Worm (Caenorhabditis elegans): ENCODE measurements around the gene unc-85.

The unc-85 gene

ce11 chrII:4745281-4745680 is 43.4 kb downstream of the unc-85 start:
- no peak for TF ChIP-seq cog-1 (tag; optimal IDR thresholded peaks at IDR 0.05)
- TF ChIP-seq tab-1 (GFP tag; IDR thresholded peaks at IDR 0.05), result no peak
- no peak for TF ChIP-seq ztf-23 (GFP tag; IDR thresholded peaks at IDR 0.05)

- no peak for TF ChIP-seq cog-1 (tag; optimal IDR thresholded peaks at IDR 0.05)
- TF ChIP-seq ztf-29 (GFP tag; IDR thresholded peaks at IDR 0.05), result no peak
- TF ChIP-seq med-1 (GFP tag; optimal IDR thresholded peaks at IDR 0.05; ENCODE audit: insufficient read depth), result no peak
- no peak for TF ChIP-seq tab-1 (GFP tag; IDR thresholded peaks at IDR 0.05)
- no peak for TF ChIP-seq ztf-23 (GFP tag; IDR thresholded peaks at IDR 0.05)
- TF ChIP-seq flt-1 (GFP tag; IDR thresholded peaks at IDR 0.05), result no peak
- TF ChIP-seq T22C8.4 (GFP tag; IDR thresholded peaks at IDR 0.05), result no peak
- TF ChIP-seq ref-1 (GFP tag; conservative IDR thresholded peaks at IDR 0.05), result no peak
- TF ChIP-seq klf-2 (GFP tag; conservative IDR thresholded peaks at IDR 0.05), result no peak
Observed at ce11 chrII:4747063-4747462, 45.2 kb downstream of the unc-85 start.

ce11 chrII:4747697-4748096 is 45.8 kb downstream of the unc-85 start:
- TF ChIP-seq med-1 (GFP tag; optimal IDR thresholded peaks at IDR 0.05; ENCODE audit: insufficient read depth) (no peak), tab-1 (GFP tag; IDR thresholded peaks at IDR 0.05) (no peak), cog-1 (tag; optimal IDR thresholded peaks at IDR 0.05) (no peak), klf-2 (GFP tag; conservative IDR thresholded peaks at IDR 0.05) (no peak), flt-1 (GFP tag; IDR thresholded peaks at IDR 0.05) (no peak)

- no peak for TF ChIP-seq ztf-23 (GFP tag; IDR thresholded peaks at IDR 0.05)
- no peak for TF ChIP-seq cog-1 (tag; optimal IDR thresholded peaks at IDR 0.05)
Observed at ce11 chrII:4748374-4748773, 46.5 kb downstream of the unc-85 start.

ce11 chrII:4749581-4749980 is 47.7 kb downstream of the unc-85 start, which contains the start of gene F41C3.2:
TSS of gene F41C3.2 (plus strand) at chrII:4749968.
- no peak for TF ChIP-seq ztf-23 (GFP tag; IDR thresholded peaks at IDR 0.05)
- no peak for TF ChIP-seq cog-1 (tag; optimal IDR thresholded peaks at IDR 0.05)
- TF ChIP-seq med-1 (GFP tag; optimal IDR thresholded peaks at IDR 0.05; ENCODE audit: insufficient read depth), result no peak
- no peak for TF ChIP-seq tab-1 (GFP tag; IDR thresholded peaks at IDR 0.05)
- no peak for TF ChIP-seq ref-1 (GFP tag; conservative IDR thresholded peaks at IDR 0.05)
- no peak for TF ChIP-seq T22C8.4 (GFP tag; IDR thresholded peaks at IDR 0.05)
- TF ChIP-seq flt-1 (GFP tag; IDR thresholded peaks at IDR 0.05), result no peak
- TF ChIP-seq klf-2 (GFP tag; conservative IDR thresholded peaks at IDR 0.05), result no peak

ce11 chrII:4752257-4752728 is 50.4 kb downstream of the unc-85 start, which contains the start of gene F41C3.1:
TSS of gene F41C3.1 (plus strand) at chrII:4752307.
- TF ChIP-seq ztf-29 (GFP tag; IDR thresholded peaks at IDR 0.05) (no peak), T22C8.4 (GFP tag; IDR thresholded peaks at IDR 0.05) (no peak), med-1 (GFP tag; optimal IDR thresholded peaks at IDR 0.05; ENCODE audit: insufficient read depth) (no peak)
